Fruit fly (Drosophila melanogaster): ENCODE results near the gene Ilp4.

Ilp4 gene

DNA sequence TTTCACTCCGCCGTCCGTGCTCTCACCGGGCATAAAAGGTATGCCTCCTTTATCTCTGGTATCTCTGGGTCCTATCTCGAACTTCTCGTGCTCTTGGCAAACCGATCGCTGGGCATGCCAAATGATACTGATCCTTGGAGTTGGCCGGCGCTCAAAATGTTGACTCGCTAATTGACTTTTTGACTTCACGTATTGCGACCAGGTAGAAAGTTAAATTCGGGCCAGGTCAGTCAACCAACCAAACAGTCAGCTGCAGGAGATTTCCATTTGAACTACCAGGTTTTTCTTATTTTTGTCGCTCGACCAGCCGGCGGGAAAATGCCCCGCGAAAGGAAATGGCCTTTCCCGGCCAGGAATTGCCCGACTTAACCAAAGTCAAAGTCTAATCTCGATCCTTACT, at the start of gene Ilp4:
Gene Ilp4 (minus strand): TSS at position 139 of the 400 bp plus-strand sequence.
- no peak for TF ChIP-seq CG8632 (GFP tag; optimal IDR thresholded peaks at IDR 0.05)
- no peak for TF ChIP-seq esn (GFP tag; optimal IDR thresholded peaks at IDR 0.05)
- TF ChIP-seq fkh (GFP tag; optimal IDR thresholded peaks at IDR 0.05) = no peak
- no peak for TF ChIP-seq fd59A (GFP tag; optimal IDR thresholded peaks at IDR 0.05)
- no peak for TF ChIP-seq Sox14 (GFP tag; optimal IDR thresholded peaks at IDR 0.05)
- TF ChIP-seq CG9139 (GFP tag; optimal IDR thresholded peaks at IDR 0.05) = no peak
- no peak for TF ChIP-seq Sox102F (GFP tag; optimal IDR thresholded peaks at IDR 0.05)
- TF ChIP-seq Eip78C (GFP tag) = no peak
- TF ChIP-seq Hr39 (GFP tag; optimal IDR thresholded peaks at IDR 0.05) = no peak
- TF ChIP-seq CG6276 (GFP tag; optimal IDR thresholded peaks at IDR 0.05) = no peak
- no peak for TF ChIP-seq CG11294 (GFP tag; IDR thresholded peaks at IDR 0.05)
- no peak for TF ChIP-seq Ets96B (tag; optimal IDR thresholded peaks at IDR 0.05)
- no peak for TF ChIP-seq CG11762 (GFP tag; optimal IDR thresholded peaks at IDR 0.05; ENCODE audit: insufficient read depth)
- TF ChIP-seq CG4318 (GFP tag; optimal IDR thresholded peaks at IDR 0.05) = no peak
- no peak for TF ChIP-seq CG10631 (GFP tag; optimal IDR thresholded peaks at IDR 0.05)
- TF ChIP-seq CG7368 (GFP tag; optimal IDR thresholded peaks at IDR 0.05) = no peak

dm6 chr3L:9853140-9853746, 49.2 kb upstream of the Ilp4 start:
- peak; percentile 54 for TF ChIP-seq Eip78C (GFP tag)
- TF ChIP-seq fd59A (GFP tag; optimal IDR thresholded peaks at IDR 0.05) = peak; percentile 13
- no peak for TF ChIP-seq CG11762 (GFP tag; optimal IDR thresholded peaks at IDR 0.05; ENCODE audit: insufficient read depth)
- TF ChIP-seq pdm3 (GFP tag; optimal IDR thresholded peaks at IDR 0.05) = no peak
- no peak for TF ChIP-seq OdsH (GFP tag; optimal IDR thresholded peaks at IDR 0.05)
- TF ChIP-seq Blimp-1 (GFP tag; optimal IDR thresholded peaks at IDR 0.05) = peak; percentile 87
- no peak for TF ChIP-seq CG6854 (GFP tag; optimal IDR thresholded peaks at IDR 0.05)
- peak; percentile 87 for TF ChIP-seq dsx (GFP tag; optimal IDR thresholded peaks at IDR 0.05; ENCODE audit: poor library complexity, severe bottlenecking)
- TF ChIP-seq salr (GFP tag; optimal IDR thresholded peaks at IDR 0.05) = no peak
- no peak for TF ChIP-seq fd85E (GFP tag; optimal IDR thresholded peaks at IDR 0.05)
- TF ChIP-seq Sox102F (GFP tag; optimal IDR thresholded peaks at IDR 0.05) = peak; percentile 55
- TF ChIP-seq Sox14 (GFP tag; optimal IDR thresholded peaks at IDR 0.05) = peak; percentile 31
- no peak for TF ChIP-seq CG8119 (GFP tag; IDR thresholded peaks at IDR 0.05)
- TF ChIP-seq achi (GFP tag; optimal IDR thresholded peaks at IDR 0.05) = peak; percentile 6
- TF ChIP-seq ss (GFP tag; optimal IDR thresholded peaks at IDR 0.05) = peak; percentile 40 to 43
- no peak for TF ChIP-seq spab (GFP tag; optimal IDR thresholded peaks at IDR 0.05)
- no peak for TF ChIP-seq Ets21C (GFP tag; optimal IDR thresholded peaks at IDR 0.05)
- TF ChIP-seq CG11902 (GFP tag; optimal IDR thresholded peaks at IDR 0.05) = no peak
- TF ChIP-seq CG8632 (GFP tag; optimal IDR thresholded peaks at IDR 0.05) = peak; percentile 11
- peak; percentile 73 for TF ChIP-seq CG1621 (tag; optimal IDR thresholded peaks at IDR 0.05)
- peak; percentile 29 for TF ChIP-seq CG3032 (tag; optimal IDR thresholded peaks at IDR 0.05)
- TF ChIP-seq Eip75B (GFP tag; optimal IDR thresholded peaks at IDR 0.05) = no peak
- peak; percentile 7 for TF ChIP-seq Met (GFP tag; optimal IDR thresholded peaks at IDR 0.05)
- peak; percentile 8 for TF ChIP-seq Ets96B (tag; optimal IDR thresholded peaks at IDR 0.05)
- no peak; the same call in 2 of the 3 replicates for TF ChIP-seq CG6163 (GFP tag; IDR thresholded peaks at IDR 0.05)
- TF ChIP-seq net (GFP tag; optimal IDR thresholded peaks at IDR 0.05) = no peak
- TF ChIP-seq Sox15 (GFP tag; optimal IDR thresholded peaks at IDR 0.05) = no peak

DNA sequence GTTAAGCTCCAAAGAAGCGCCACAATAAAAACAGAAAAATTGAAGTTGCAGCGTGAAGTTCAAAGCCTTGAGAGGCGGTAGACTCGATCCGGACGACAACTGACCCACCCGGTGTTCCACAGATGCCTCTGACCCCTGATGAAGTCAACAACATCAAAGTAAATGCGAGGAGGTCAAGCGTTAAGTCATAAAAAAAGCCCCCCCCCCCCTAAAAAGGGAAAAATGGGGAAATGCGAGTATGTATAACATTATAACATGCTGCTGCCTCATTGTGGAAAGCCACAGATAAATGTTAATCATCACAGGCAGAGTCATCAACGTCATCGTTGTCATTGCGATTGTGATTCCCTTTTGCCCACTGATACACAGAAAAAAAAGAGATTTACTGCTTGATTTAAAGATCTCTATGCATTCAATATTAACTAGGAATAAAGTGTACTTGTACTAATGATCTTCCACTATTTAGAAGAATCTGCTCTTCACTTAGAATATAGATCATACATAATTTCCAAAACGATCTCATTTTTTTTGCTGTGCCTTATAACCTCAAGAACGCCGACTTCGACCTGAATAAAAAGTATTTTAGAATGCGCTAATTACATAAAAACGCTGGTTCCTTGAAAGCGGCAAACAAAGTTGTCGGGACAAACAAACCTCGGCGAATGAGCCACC, 47.1 kb upstream of the Ilp4 start:
- TF ChIP-seq esn (GFP tag; optimal IDR thresholded peaks at IDR 0.05) (peak; percentile 10), OdsH (GFP tag; optimal IDR thresholded peaks at IDR 0.05) (peak; percentile 8), CG6808 (GFP tag; optimal IDR thresholded peaks at IDR 0.05) (no peak), Sox14 (GFP tag; optimal IDR thresholded peaks at IDR 0.05) (peak; percentile 3), Hr39 (GFP tag; optimal IDR thresholded peaks at IDR 0.05) (no peak), CG10631 (GFP tag; optimal IDR thresholded peaks at IDR 0.05) (peak; percentile 25), ss (GFP tag; optimal IDR thresholded peaks at IDR 0.05) (no peak), Eip78C (GFP tag) (peak; percentile 56), Ets96B (tag; optimal IDR thresholded peaks at IDR 0.05) (peak; percentile 0), acj6 (GFP tag; optimal IDR thresholded peaks at IDR 0.05) (no peak), Met (GFP tag; optimal IDR thresholded peaks at IDR 0.05) (peak; percentile 16), fkh (GFP tag; optimal IDR thresholded peaks at IDR 0.05) (no peak), CG3919 (GFP tag; optimal IDR thresholded peaks at IDR 0.05) (no peak), svp (GFP tag) (peak; percentile 85), pdm3 (GFP tag; optimal IDR thresholded peaks at IDR 0.05) (peak; percentile 19), CG3032 (tag; optimal IDR thresholded peaks at IDR 0.05) (peak; percentile 5), achi (GFP tag; optimal IDR thresholded peaks at IDR 0.05) (no peak), topi (GFP tag; optimal IDR thresholded peaks at IDR 0.05) (peak; percentile 1)

All from whole organism, prepupa.